Worm (Caenorhabditis elegans) whole organism, L3 larva: ENCODE data around the gene T26E4.18.

Source experiments
- lin-39 ChIP-seq: fragments of 150-350 bp; optimal IDR thresholded peaks from 2 replicates; lab custom pipeline; 2018; ENCODE audit warnings: missing biosample characterization, missing genetic modification reagents, missing genetic modification characterization
- nhr-12 ChIP-seq: fragments of 150-350 bp; optimal IDR thresholded peaks from 2 replicates; lab custom pipeline; 2014; ENCODE audit warnings: missing biosample characterization, missing genetic modification characterization
- pqm-1 ChIP-seq: fragments of 150-350 bp; optimal IDR thresholded peaks from 2 replicates; lab custom pipeline; 2017; ENCODE audit warnings: missing biosample characterization, missing genetic modification characterization, inconsistent platforms

DNA sequence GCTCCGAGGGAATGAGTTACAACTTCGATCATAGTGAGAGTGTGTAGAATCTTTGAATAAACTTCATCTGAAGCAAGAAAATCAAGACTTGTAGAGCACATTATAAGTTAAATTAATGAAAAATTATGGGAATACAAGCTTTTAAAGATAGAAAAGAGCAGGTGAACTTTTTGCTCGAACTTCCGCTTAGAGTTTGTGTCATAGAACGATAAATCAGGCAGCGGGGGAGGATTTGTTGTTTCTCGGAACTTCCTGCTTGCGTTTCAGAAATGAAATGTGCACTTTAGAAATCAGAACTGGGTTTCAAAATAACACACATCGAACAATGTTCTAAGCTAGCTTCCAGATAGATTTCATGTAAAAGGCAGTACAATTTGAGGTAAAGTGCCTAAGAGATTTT lies 37.4 kb upstream of the T26E4.18 start, which contains the start of gene srh-149:
- TF ChIP-seq pqm-1 (no peak), lin-39 (tag; lab: Kevin White, UChicago) (no peak), nhr-12 (no peak)
